Fruit fly (Drosophila melanogaster) whole organism, embryonic: ENCODE measurements around the gene CG33946.

Experiments
- ATbp ChIP-seq: fragments of 200-800 bp; sonication (Bioruptor generic); optimal IDR thresholded peaks from 2 replicates; lab custom pipeline; 2017; ENCODE audit warnings: missing biosample characterization, mild to moderate bottlenecking, missing genetic modification characterization, missing genetic modification reagents
- Atf-2 ChIP-seq: fragments of 200-800 bp; sonication (Bioruptor generic); optimal IDR thresholded peaks from 2 replicates; lab custom pipeline; 2016; ENCODE audit warnings: missing biosample characterization, missing genetic modification characterization
- BEAF-32 ChIP-seq: fragments of 200-800 bp; sonication (Bioruptor generic); optimal IDR thresholded peaks from 3 replicates; lab custom pipeline; 2017; ENCODE audit warnings: missing biosample characterization, missing genetic modification characterization, mild to moderate bottlenecking, moderate library complexity, missing genetic modification reagents
- CG11723 ChIP-seq: fragments of 200-800 bp; sonication (Bioruptor generic); optimal IDR thresholded peaks from 2 replicates; lab custom pipeline; 2017; ENCODE audit warnings: missing biosample characterization, mild to moderate bottlenecking, missing genetic modification characterization
- CG17612 ChIP-seq: fragments of 200-800 bp; sonication (Bioruptor generic); IDR thresholded peaks from 2 replicates; pipeline ENCODE4 v1.3.6; 2022; ENCODE audit warnings: missing biosample characterization, missing genetic modification characterization
- CG2116 ChIP-seq: fragments of 200-800 bp; sonication (Bioruptor generic); optimal IDR thresholded peaks from 3 replicates; lab custom pipeline; 2018; ENCODE audit warnings: missing biosample characterization, mild to moderate bottlenecking, missing genetic modification characterization
- CG3163 ChIP-seq: fragments of 200-800 bp; sonication (Bioruptor generic); optimal IDR thresholded peaks from 3 replicates; lab custom pipeline; 2016; ENCODE audit warnings: missing biosample characterization, missing genetic modification characterization
- CG3407 ChIP-seq: fragments of 200-800 bp; sonication (Bioruptor generic); optimal IDR thresholded peaks from 2 replicates; lab custom pipeline; 2018; ENCODE audit warnings: missing biosample characterization, mild to moderate bottlenecking, missing genetic modification characterization
- CG4424 ChIP-seq: fragments of 200-800 bp; sonication (Bioruptor generic); optimal IDR thresholded peaks from 3 replicates; lab custom pipeline; 2016; ENCODE audit warnings: missing biosample characterization, missing genetic modification characterization
- CG4707 ChIP-seq: fragments of 200-800 bp; sonication (Bioruptor generic); optimal IDR thresholded peaks from 2 replicates; lab custom pipeline; 2018; ENCODE audit warnings: missing biosample characterization, mild to moderate bottlenecking, missing genetic modification characterization, moderate library complexity
- CG7271 ChIP-seq: fragments of 200-800 bp; sonication (Bioruptor generic); optimal IDR thresholded peaks from 2 replicates; lab custom pipeline; 2018; ENCODE audit warnings: missing biosample characterization, mild to moderate bottlenecking, missing genetic modification characterization, moderate library complexity
- CG8281 ChIP-seq: fragments of 200-800 bp; sonication (Bioruptor generic); optimal IDR thresholded peaks from 2 replicates; lab custom pipeline; 2018; ENCODE audit warnings: missing biosample characterization, mild to moderate bottlenecking, missing genetic modification characterization, moderate library complexity
- CG8388 ChIP-seq: fragments of 200-800 bp; sonication (Bioruptor generic); optimal IDR thresholded peaks from 2 replicates; lab custom pipeline; 2019; ENCODE audit warnings: missing biosample characterization, mild to moderate bottlenecking, missing genetic modification characterization, moderate library complexity
- CG8478 ChIP-seq: fragments of >200 bp; optimal IDR thresholded peaks from 2 replicates; lab custom pipeline; 2018
- CG8924 ChIP-seq: fragments of 200-800 bp; optimal IDR thresholded peaks from 3 replicates; lab custom pipeline; 2019; ENCODE audit warnings: missing biosample characterization, mild to moderate bottlenecking, missing genetic modification characterization, moderate library complexity
- CG8944 ChIP-seq: fragments of 200-800 bp; sonication (Bioruptor generic); optimal IDR thresholded peaks from 3 replicates; lab custom pipeline; 2016; ENCODE audit warnings: missing biosample characterization, missing genetic modification characterization
- Dip2 ChIP-seq: fragments of 200-800 bp; sonication (Bioruptor generic); IDR thresholded peaks from 2 replicates; pipeline ENCODE4 v1.3.6; 2022; ENCODE audit warnings: missing biosample characterization, missing genetic modification characterization
- ERR ChIP-seq: fragments of 200-800 bp; sonication (Bioruptor generic); optimal IDR thresholded peaks from 2 replicates; lab custom pipeline; 2016; ENCODE audit warnings: missing biosample characterization, missing genetic modification characterization
- Eip74EF ChIP-seq, 2 experiments: fragments of 200-800 bp in 1 of 2; fragments of >200 bp in 1 of 2; sonication (Bioruptor generic) in 1 of 2; optimal IDR thresholded peaks; 2 replicates each; lab custom pipeline; 2017 to 2019; ENCODE audit warnings: missing biosample characterization in 2 of 2, missing genetic modification characterization in 2 of 2, mild to moderate bottlenecking in 1 of 2, moderate library complexity in 1 of 2
- Hand ChIP-seq: fragments of 200-800 bp; sonication (Bioruptor generic); optimal IDR thresholded peaks from 2 replicates; lab custom pipeline; 2017; ENCODE audit warnings: mild to moderate bottlenecking, missing biosample characterization, missing genetic modification reagents, missing genetic modification characterization
- Med ChIP-seq: fragments of 200-800 bp; sonication (Bioruptor generic); peaks from one replicate; lab custom pipeline; 2016; ENCODE audit warnings: missing biosample characterization, missing genetic modification characterization, mild to moderate bottlenecking, inconsistent platforms, moderate library complexity
- Mrtf ChIP-seq: fragments of 200-800 bp; sonication (Bioruptor generic); IDR thresholded peaks from 3 replicates; pipeline ENCODE4 v1.3.6; 2022; ENCODE audit warnings: missing biosample characterization, missing genetic modification characterization
- Ravus ChIP-seq: fragments of 200-800 bp; sonication (Bioruptor generic); IDR thresholded peaks from 2 replicates; pipeline ENCODE4 v1.3.6; 2022; ENCODE audit warnings: missing biosample characterization, missing genetic modification characterization
- Sin3A ChIP-seq: fragments of >200 bp; optimal IDR thresholded peaks from 2 replicates; lab custom pipeline; 2018
- Sox100B ChIP-seq: fragments of 200-800 bp; sonication (Bioruptor generic); optimal IDR thresholded peaks from 3 replicates; lab custom pipeline; 2018; ENCODE audit warnings: missing biosample characterization, mild to moderate bottlenecking, missing genetic modification characterization
- Xrp1 ChIP-seq: fragments of 200-800 bp; sonication (Bioruptor generic); IDR thresholded peaks from 2 replicates; pipeline ENCODE4 v1.3.6; 2022; ENCODE audit warnings: missing biosample characterization, missing genetic modification characterization
- ac ChIP-seq: fragments of 200-800 bp; sonication (Bioruptor generic); optimal IDR thresholded peaks from 3 replicates; lab custom pipeline; 2017; ENCODE audit warnings: missing biosample characterization, mild to moderate bottlenecking, missing genetic modification characterization
- al ChIP-seq: fragments of 200-800 bp; sonication (Bioruptor generic); IDR thresholded peaks from 2 replicates; pipeline ENCODE4 v1.3.6; 2022; ENCODE audit warnings: missing biosample characterization, missing genetic modification characterization
- bowl ChIP-seq: fragments of 200-800 bp; sonication (Bioruptor generic); IDR thresholded peaks from 2 replicates; pipeline ENCODE4 v1.3.6; 2022; ENCODE audit warnings: missing biosample characterization, missing genetic modification characterization
- cas ChIP-seq: fragments of 200-800 bp; sonication (Bioruptor generic); IDR thresholded peaks from 2 replicates; pipeline ENCODE4 v1.3.6; 2022; ENCODE audit warnings: missing biosample characterization, missing genetic modification characterization
- caup ChIP-seq: fragments of 200-800 bp; sonication (Bioruptor generic); optimal IDR thresholded peaks from 3 replicates; lab custom pipeline; 2017; ENCODE audit warnings: missing biosample characterization, mild to moderate bottlenecking, missing genetic modification characterization, moderate library complexity; ENCODE audit not compliant: severe bottlenecking
- croc ChIP-seq: fragments of 200-800 bp; sonication (Bioruptor generic); conservative IDR thresholded peaks from 3 replicates; pipeline ENCODE4 v1.3.6; 2022; ENCODE audit warnings: missing biosample characterization, missing genetic modification characterization
- eve ChIP-seq, 2 experiments: fragments of >200 bp; optimal IDR thresholded peaks; 2 replicates each; lab custom pipeline; 2017; ENCODE audit warnings: missing biosample characterization in 2 of 2, missing genetic modification characterization in 2 of 2
- ewg ChIP-seq: fragments of 200-800 bp; sonication (Bioruptor generic); optimal IDR thresholded peaks from 3 replicates; lab custom pipeline; 2017; ENCODE audit warnings: mild to moderate bottlenecking, missing biosample characterization, missing genetic modification reagents, missing genetic modification characterization
- exex ChIP-seq: fragments of 200-800 bp; sonication (Bioruptor generic); optimal IDR thresholded peaks from 4 replicates; lab custom pipeline; 2018; ENCODE audit warnings: missing biosample characterization, mild to moderate bottlenecking, missing genetic modification characterization, moderate library complexity
- gce ChIP-seq: fragments of 200-800 bp; sonication (Bioruptor generic); IDR thresholded peaks from 3 replicates; pipeline ENCODE4 v1.3.6; 2022; ENCODE audit warnings: missing biosample characterization, missing genetic modification characterization
- gem ChIP-seq: fragments of 200-800 bp; sonication (Bioruptor generic); optimal IDR thresholded peaks from 2 replicates; lab custom pipeline; 2019; ENCODE audit warnings: missing biosample characterization, mild to moderate bottlenecking, missing genetic modification characterization, moderate library complexity
- gfzf ChIP-seq: fragments of 200-800 bp; sonication (Bioruptor generic); optimal IDR thresholded peaks from 2 replicates; lab custom pipeline; 2016; ENCODE audit warnings: missing biosample characterization, mild to moderate bottlenecking, missing genetic modification characterization, moderate library complexity
- kah ChIP-seq: fragments of 200-800 bp; sonication (Bioruptor generic); optimal IDR thresholded peaks from 2 replicates; lab custom pipeline; 2018; ENCODE audit warnings: missing biosample characterization, mild to moderate bottlenecking, missing genetic modification characterization
- odd ChIP-seq: fragments of 200-800 bp; sonication (Bioruptor generic); optimal IDR thresholded peaks from 2 replicates; lab custom pipeline; 2017; ENCODE audit warnings: missing biosample characterization, mild to moderate bottlenecking, missing genetic modification characterization
- p53 ChIP-seq: fragments of 200-800 bp; sonication (Bioruptor generic); optimal IDR thresholded peaks from 2 replicates; lab custom pipeline; 2016; ENCODE audit warnings: missing biosample characterization, missing genetic modification characterization
- ro ChIP-seq: fragments of 200-800 bp; sonication (Bioruptor generic); IDR thresholded peaks from 2 replicates; pipeline ENCODE4 v1.3.6; 2022; ENCODE audit warnings: missing biosample characterization, missing genetic modification characterization
- sd ChIP-seq: fragments of 200-800 bp; sonication (Bioruptor generic); optimal IDR thresholded peaks from 3 replicates; lab custom pipeline; 2018; ENCODE audit warnings: missing biosample characterization, mild to moderate bottlenecking, missing genetic modification characterization, moderate library complexity
- tap ChIP-seq: fragments of 200-800 bp; optimal IDR thresholded peaks from 3 replicates; lab custom pipeline; 2019; ENCODE audit warnings: missing biosample characterization, mild to moderate bottlenecking, missing genetic modification characterization, moderate library complexity
- tio ChIP-seq: fragments of 200-800 bp; sonication (Bioruptor generic); optimal IDR thresholded peaks from 2 replicates; lab custom pipeline; 2017; ENCODE audit warnings: missing biosample characterization, missing genetic modification characterization, inconsistent platforms
- unc-4 ChIP-seq: fragments of 200-800 bp; sonication (Bioruptor generic); IDR thresholded peaks from 2 replicates; pipeline ENCODE4 v1.3.6; 2022; ENCODE audit warnings: missing biosample characterization, missing genetic modification characterization; ENCODE audit not compliant: partially characterized antibody
- usp ChIP-seq: fragments of >200 bp; optimal IDR thresholded peaks from 2 replicates; lab custom pipeline; 2017; ENCODE audit warnings: missing biosample characterization, missing genetic modification characterization
- vvl ChIP-seq: fragments of 200-800 bp; sonication (Bioruptor generic); IDR thresholded peaks from 2 replicates; pipeline ENCODE4 v1.3.6; 2022; ENCODE audit warnings: missing biosample characterization, missing genetic modification characterization
- wek ChIP-seq: fragments of 200-800 bp; sonication (Bioruptor generic); optimal IDR thresholded peaks from 3 replicates; lab custom pipeline; 2018; ENCODE audit warnings: missing biosample characterization, mild to moderate bottlenecking, missing genetic modification characterization, moderate library complexity

The CG33946 gene

dm6 chr3L:6263896-6264841 is 43.8 kb downstream of the CG33946 start (continued):
- TF ChIP-seq eve (GFP tag; optimal IDR thresholded peaks at IDR 0.05; lab: Kevin White, UChicago) = no peak
- no peak for TF ChIP-seq kah (GFP tag; lab: Kevin White, UChicago)
- TF ChIP-seq cas (GFP tag; lab: Robert Waterston, UW) = no peak
- TF ChIP-seq CG7271 (tag; lab: Kevin White, UChicago) = no peak
- no peak for TF ChIP-seq al (GFP tag; lab: Robert Waterston, UW)
- TF ChIP-seq gfzf (GFP tag; lab: Kevin White, UChicago) = no peak
- TF ChIP-seq wek (GFP tag; lab: Kevin White, UChicago) = no peak
- no peak for TF ChIP-seq usp (GFP tag; lab: Kevin White, UChicago)
- no peak for TF ChIP-seq CG8281
- TF ChIP-seq sd (tag; lab: Kevin White, UChicago) = peak; percentile 28
- no peak for TF ChIP-seq unc-4 (GFP tag; lab: Robert Waterston, UW)
- TF ChIP-seq Eip74EF (GFP tag; optimal IDR thresholded peaks at IDR 0.05; lab: Kevin White, UChicago) = no peak
- TF ChIP-seq CG3407 (GFP tag; lab: Kevin White, UChicago) = no peak
- TF ChIP-seq bowl = no peak
- TF ChIP-seq ewg (GFP tag; lab: Kevin White, UChicago) = peak; percentile 13
- peak; percentile 1 for TF ChIP-seq CG2116
- no peak for TF ChIP-seq p53
- TF ChIP-seq Med = peak; percentile 92
- no peak for TF ChIP-seq odd (GFP tag; lab: Kevin White, UChicago)
- no peak for TF ChIP-seq ERR (GFP tag; lab: Kevin White, UChicago)
- TF ChIP-seq tap (tag; lab: Kevin White, UChicago) = no peak
- no peak for TF ChIP-seq Ravus (GFP tag; lab: Robert Waterston, UW)
- no peak for TF ChIP-seq Hand (GFP tag; lab: Kevin White, UChicago)
- TF ChIP-seq Atf-2 (GFP tag; lab: Kevin White, UChicago) = peak; percentile 12
- TF ChIP-seq CG17612 (GFP tag; lab: Robert Waterston, UW) = no peak
- 0 out of 3 replicates have a peak, but pooled peaks have one; percentile 29 for TF ChIP-seq gce (GFP tag; lab: Robert Waterston, UW)
- no peak for TF ChIP-seq ac
- TF ChIP-seq CG3163 (GFP tag; lab: Kevin White, UChicago) = peak; percentile 25
- no peak for TF ChIP-seq exex (tag; lab: Kevin White, UChicago)
- no peak for TF ChIP-seq tio (GFP tag; lab: Kevin White, UChicago)
- TF ChIP-seq Sin3A (lab: Kevin White, UChicago) = no peak
- TF ChIP-seq Mrtf (GFP tag; lab: Robert Waterston, UW) = peak; percentile 68; the same call in 2 of the 3 replicates
- no peak for TF ChIP-seq CG8478 (lab: Kevin White, UChicago)
- TF ChIP-seq CG8924 (tag; lab: Kevin White, UChicago) = peak; percentile 4
- TF ChIP-seq vvl (GFP tag; lab: Robert Waterston, UW) = peak; percentile 68
- TF ChIP-seq CG11723 (GFP tag; lab: Kevin White, UChicago) = no peak
- peak; percentile 9 for TF ChIP-seq ATbp
- TF ChIP-seq BEAF-32 (GFP tag; lab: Kevin White, UChicago) = no peak
- peak; percentile 18 for TF ChIP-seq CG8388
- peak; percentile 21 for TF ChIP-seq CG4424 (GFP tag; lab: Kevin White, UChicago)
- no peak for TF ChIP-seq ro (GFP tag; lab: Robert Waterston, UW)
- TF ChIP-seq Dip2 = no peak
- peak; percentile 7 for TF ChIP-seq CG4707 (GFP tag; lab: Kevin White, UChicago)
- peak; percentile 34 for TF ChIP-seq caup (GFP tag; lab: Kevin White, UChicago)
- no peak for TF ChIP-seq Sox100B (GFP tag; lab: Kevin White, UChicago)
- TF ChIP-seq gem (tag; lab: Kevin White, UChicago) = peak; percentile 60
- TF ChIP-seq CG8944 (GFP tag; lab: Kevin White, UChicago) = peak; percentile 59
- TF ChIP-seq Xrp1 (GFP tag; lab: Robert Waterston, UW) = no peak
- TF ChIP-seq croc (GFP tag; lab: Robert Waterston, UW) = no peak
